Fruit fly (Drosophila melanogaster): ENCODE measurements around the gene oc.

Gene oc

dm6 chrX:8669434-8669833 lies 19.0 kb upstream of the oc start (continued):
- TF ChIP-seq dm (GFP tag; optimal IDR thresholded peaks at IDR 0.05) (no peak), nom (GFP tag; optimal IDR thresholded peaks at IDR 0.05) (no peak), maf-S (GFP tag; optimal IDR thresholded peaks at IDR 0.05) (no peak), gcm2 (GFP tag; optimal IDR thresholded peaks at IDR 0.05) (no peak), knrl (GFP tag; IDR thresholded peaks at IDR 0.05; ENCODE audit: partially characterized antibody) (no peak), lilli (GFP tag; optimal IDR thresholded peaks at IDR 0.05) (no peak), sug (tag; optimal IDR thresholded peaks at IDR 0.05) (no peak), Hr78 (GFP tag; optimal IDR thresholded peaks at IDR 0.05) (no peak), Scr (GFP tag; IDR thresholded peaks at IDR 0.05; ENCODE audit: partially characterized antibody) (no peak), en (GFP tag; optimal IDR thresholded peaks at IDR 0.05) (no peak), Poxn (GFP tag; IDR thresholded peaks at IDR 0.05) (no peak), mld (GFP tag; IDR thresholded peaks at IDR 0.05; ENCODE audit: partially characterized antibody) (no peak), CG31388 (GFP tag; optimal IDR thresholded peaks at IDR 0.05) (no peak), Lim3 (GFP tag; IDR thresholded peaks at IDR 0.05) (no peak), PHDP (tag; optimal IDR thresholded peaks at IDR 0.05) (no peak), dmrt99B (tag; optimal IDR thresholded peaks at IDR 0.05) (no peak), CG11695 (GFP tag; IDR thresholded peaks at IDR 0.05) (no peak), CG1602 (GFP tag; optimal IDR thresholded peaks at IDR 0.05) (no peak), gfzf (GFP tag; optimal IDR thresholded peaks at IDR 0.05) (no peak), fd102C (GFP tag; optimal IDR thresholded peaks at IDR 0.05) (no peak), gce (GFP tag; IDR thresholded peaks at IDR 0.05) (no peak), hth (optimal IDR thresholded peaks at IDR 0.05) (no peak), Sin3A (optimal IDR thresholded peaks at IDR 0.05) (no peak), CG12219 (GFP tag; optimal IDR thresholded peaks at IDR 0.05) (no peak), Aef1 (GFP tag; IDR thresholded peaks at IDR 0.05) (no peak), CG8765 (GFP tag; IDR thresholded peaks at IDR 0.05) (peak; percentile 33; the same call in 1 of the 2 replicates), Ravus (GFP tag; IDR thresholded peaks at IDR 0.05) (no peak)

dm6 chrX:8667709-8668108 lies 17.2 kb upstream of the oc start:
- no peak for TF ChIP-seq CG7839 (tag; optimal IDR thresholded peaks at IDR 0.05)
- peak; percentile 3 for TF ChIP-seq Med (GFP tag)
- peak; percentile 42 for TF ChIP-seq sens (GFP tag)
- TF ChIP-seq zfh1 (GFP tag; IDR thresholded peaks at IDR 0.05) = 0 out of 3 replicates have a peak, but pooled peaks have one; percentile 21

- TF ChIP-seq lov (optimal IDR thresholded peaks at IDR 0.05) (no peak), lov (GFP tag; IDR thresholded peaks at IDR 0.05) (no peak), oc (tag; optimal IDR thresholded peaks at IDR 0.05) (peak; percentile 90), jing (GFP tag; optimal IDR thresholded peaks at IDR 0.05) (no peak)
Measured at dm6 chrX:8667070-8667469, 16.6 kb upstream of the oc start.

- TF ChIP-seq CG15073 (GFP tag; optimal IDR thresholded peaks at IDR 0.05) = no peak
- no peak for TF ChIP-seq Dip3 (GFP tag; optimal IDR thresholded peaks at IDR 0.05)
- no peak for TF ChIP-seq CG12155 (GFP tag; optimal IDR thresholded peaks at IDR 0.05)
- no peak for TF ChIP-seq Deaf1 (tag; optimal IDR thresholded peaks at IDR 0.05)
- TF ChIP-seq CG1832 (GFP tag; optimal IDR thresholded peaks at IDR 0.05) = no peak
- TF ChIP-seq bab2 (GFP tag; optimal IDR thresholded peaks at IDR 0.05) = no peak
- no peak for TF ChIP-seq al (GFP tag; IDR thresholded peaks at IDR 0.05)
- no peak for TF ChIP-seq Sin3A (optimal IDR thresholded peaks at IDR 0.05)
- peak; percentile 49; the same call in 1 of the 2 replicates for TF ChIP-seq crol (GFP tag; IDR thresholded peaks at IDR 0.05)
- TF ChIP-seq CG18764 (GFP tag; optimal IDR thresholded peaks at IDR 0.05) = no peak
- TF ChIP-seq Xrp1 (GFP tag; IDR thresholded peaks at IDR 0.05) = peak; percentile 54
- no peak for TF ChIP-seq prd (optimal IDR thresholded peaks at IDR 0.05)
- peak; percentile 43; the same call in 1 of the 3 replicates for TF ChIP-seq prd (GFP tag; IDR thresholded peaks at IDR 0.05)
- no peak for TF ChIP-seq insv (GFP tag; optimal IDR thresholded peaks at IDR 0.05)
- no peak for TF ChIP-seq nmo (GFP tag; optimal IDR thresholded peaks at IDR 0.05)
- no peak for TF ChIP-seq so (GFP tag; IDR thresholded peaks at IDR 0.05)
Measured at dm6 chrX:8665576-8666297, 15.3 kb upstream of the oc start.
